Fruit fly (Drosophila melanogaster) whole organism, embryonic: ENCODE results near the gene CG13369.

Source experiments
- Ada2b ChIP-seq: fragments of 200-800 bp; sonication (Bioruptor generic); IDR thresholded peaks from 2 replicates; pipeline ENCODE4 v1.3.6; 2022; ENCODE audit warnings: missing biosample characterization, missing genetic modification characterization
- BEAF-32 ChIP-seq: fragments of 200-800 bp; sonication (Bioruptor generic); optimal IDR thresholded peaks from 3 replicates; lab custom pipeline; 2017; ENCODE audit warnings: missing biosample characterization, missing genetic modification characterization, mild to moderate bottlenecking, moderate library complexity, missing genetic modification reagents
- CG10366 ChIP-seq: fragments of 200-800 bp; sonication (Bioruptor generic); IDR thresholded peaks from 2 replicates; pipeline ENCODE4 v1.3.6; 2022; ENCODE audit warnings: missing biosample characterization, missing genetic modification characterization
- CG10431 ChIP-seq: fragments of 200-800 bp; sonication (Bioruptor generic); optimal IDR thresholded peaks from 3 replicates; lab custom pipeline; 2018; ENCODE audit warnings: missing biosample characterization, mild to moderate bottlenecking, missing genetic modification characterization
- CG11093 ChIP-seq: fragments of 200-800 bp; sonication (Bioruptor generic); IDR thresholded peaks from 3 replicates; pipeline ENCODE4 v1.3.6; 2022; ENCODE audit warnings: missing biosample characterization, missing genetic modification characterization
- CG12942 ChIP-seq: fragments of 200-800 bp; sonication (Bioruptor generic); optimal IDR thresholded peaks from 3 replicates; lab custom pipeline; 2016; ENCODE audit warnings: missing biosample characterization, missing genetic modification characterization
- CG13624 ChIP-seq: fragments of 200-800 bp; sonication (Bioruptor generic); optimal IDR thresholded peaks from 2 replicates; lab custom pipeline; 2016; ENCODE audit warnings: missing biosample characterization, missing genetic modification characterization
- CG14050 ChIP-seq: fragments of 200-800 bp; sonication (Bioruptor generic); IDR thresholded peaks from 3 replicates; pipeline ENCODE4 v1.3.6; 2022; ENCODE audit warnings: missing biosample characterization, missing genetic modification characterization
- CG1602 ChIP-seq: fragments of 200-800 bp; sonication (Bioruptor generic); optimal IDR thresholded peaks from 3 replicates; lab custom pipeline; 2016; ENCODE audit warnings: missing biosample characterization, missing genetic modification characterization
- CG17361 ChIP-seq: fragments of 200-800 bp; sonication (Bioruptor generic); IDR thresholded peaks from 3 replicates; pipeline ENCODE4 v1.3.6; 2022; ENCODE audit warnings: missing biosample characterization, missing genetic modification characterization
- CG17385 ChIP-seq: fragments of 200-800 bp; sonication (Bioruptor generic); optimal IDR thresholded peaks from 3 replicates; lab custom pipeline; 2018; ENCODE audit warnings: missing biosample characterization, mild to moderate bottlenecking, missing genetic modification characterization
- CG1792 ChIP-seq: fragments of 200-800 bp; sonication (Bioruptor generic); optimal IDR thresholded peaks from 2 replicates; lab custom pipeline; 2016; ENCODE audit warnings: missing biosample characterization, missing genetic modification characterization
- CG2129 ChIP-seq: fragments of 200-800 bp; sonication (Bioruptor generic); IDR thresholded peaks from 2 replicates; pipeline ENCODE4 v1.3.6; 2022; ENCODE audit warnings: missing biosample characterization, missing genetic modification characterization; ENCODE audit not compliant: partially characterized antibody
- CG33213 ChIP-seq: fragments of 200-800 bp; sonication (Bioruptor generic); optimal IDR thresholded peaks from 3 replicates; lab custom pipeline; 2016; ENCODE audit warnings: missing biosample characterization, missing genetic modification characterization
- CG4360 ChIP-seq: fragments of 200-800 bp; sonication (Bioruptor generic); IDR thresholded peaks from 2 replicates; pipeline ENCODE4 v1.3.6; 2022; ENCODE audit warnings: missing biosample characterization, missing genetic modification characterization
- CG4424 ChIP-seq: fragments of 200-800 bp; sonication (Bioruptor generic); optimal IDR thresholded peaks from 3 replicates; lab custom pipeline; 2016; ENCODE audit warnings: missing biosample characterization, missing genetic modification characterization
- CG6791 ChIP-seq: fragments of 200-800 bp; sonication (Bioruptor generic); IDR thresholded peaks from 3 replicates; pipeline ENCODE4 v1.3.6; 2022; ENCODE audit warnings: missing biosample characterization, missing genetic modification characterization; ENCODE audit not compliant: partially characterized antibody
- Camta ChIP-seq: fragments of 200-800 bp; sonication (Bioruptor generic); optimal IDR thresholded peaks from 2 replicates; lab custom pipeline; 2016; ENCODE audit warnings: missing biosample characterization, missing genetic modification characterization
- Dek ChIP-seq: fragments of 200-800 bp; sonication (Bioruptor generic); optimal IDR thresholded peaks from 3 replicates; lab custom pipeline; 2019; ENCODE audit warnings: missing biosample characterization, mild to moderate bottlenecking, missing genetic modification characterization, moderate library complexity
- Dref ChIP-seq: fragments of 200-800 bp; sonication (Bioruptor generic); IDR thresholded peaks from 2 replicates; pipeline ENCODE4 v1.3.6; 2022; ENCODE audit warnings: missing biosample characterization, missing genetic modification characterization
- E2f2 ChIP-seq: fragments of 200-800 bp; sonication (Bioruptor generic); IDR thresholded peaks from 2 replicates; pipeline ENCODE4 v1.3.6; 2022; ENCODE audit warnings: missing biosample characterization, missing genetic modification characterization
- Ets65A ChIP-seq: fragments of 200-800 bp; sonication (Bioruptor generic); peaks from one replicate; lab custom pipeline; 2016; ENCODE audit warnings: missing biosample characterization, missing genetic modification characterization
- HLH4C ChIP-seq: fragments of 200-800 bp; sonication (Bioruptor generic); IDR thresholded peaks from 3 replicates; pipeline ENCODE4 v1.3.6; 2022; ENCODE audit warnings: missing biosample characterization, missing genetic modification characterization; ENCODE audit not compliant: partially characterized antibody
- Hr3 ChIP-seq: fragments of 200-800 bp; sonication (Bioruptor generic); optimal IDR thresholded peaks from 3 replicates; lab custom pipeline; 2016; ENCODE audit warnings: missing biosample characterization, missing genetic modification characterization
- MBD-R2 ChIP-seq: fragments of 200-800 bp; sonication (Bioruptor generic); IDR thresholded peaks from 2 replicates; pipeline ENCODE4 v1.3.6; 2022; ENCODE audit warnings: missing biosample characterization, missing genetic modification characterization
- Nf-YC ChIP-seq: fragments of 200-800 bp; optimal IDR thresholded peaks from 3 replicates; lab custom pipeline; 2019; ENCODE audit warnings: missing biosample characterization, mild to moderate bottlenecking, missing genetic modification characterization, moderate library complexity
- Opbp ChIP-seq: fragments of 200-800 bp; sonication (Bioruptor generic); IDR thresholded peaks from 3 replicates; pipeline ENCODE4 v1.3.6; 2022; ENCODE audit warnings: missing biosample characterization, missing genetic modification characterization; ENCODE audit not compliant: partially characterized antibody
- Pdp1 ChIP-seq, 2 experiments: fragments of 200-800 bp; sonication (Bioruptor generic); optimal IDR thresholded peaks; 3 replicates each; lab custom pipeline; 2016; ENCODE audit warnings: missing biosample characterization in 2 of 2, missing genetic modification characterization in 2 of 2, mild to moderate bottlenecking in 1 of 2, moderate library complexity in 1 of 2
- Rx ChIP-seq: fragments of 200-800 bp; sonication (Bioruptor generic); IDR thresholded peaks from 2 replicates; pipeline ENCODE4 v1.3.6; 2022; ENCODE audit warnings: missing biosample characterization, missing genetic modification characterization
- Sox100B ChIP-seq: fragments of 200-800 bp; sonication (Bioruptor generic); optimal IDR thresholded peaks from 3 replicates; lab custom pipeline; 2018; ENCODE audit warnings: missing biosample characterization, mild to moderate bottlenecking, missing genetic modification characterization
- Sry-β ChIP-seq: fragments of 200-800 bp; sonication (Bioruptor generic); optimal IDR thresholded peaks from 2 replicates; lab custom pipeline; 2018; ENCODE audit warnings: missing biosample characterization, mild to moderate bottlenecking, missing genetic modification characterization, moderate library complexity
- Taf1 ChIP-seq: fragments of 200-800 bp; sonication (Bioruptor generic); IDR thresholded peaks from 2 replicates; pipeline ENCODE4 v1.3.6; 2022; ENCODE audit warnings: missing biosample characterization, missing genetic modification characterization
- az2 ChIP-seq: fragments of 200-800 bp; sonication (Bioruptor generic); optimal IDR thresholded peaks from 3 replicates; lab custom pipeline; 2016; ENCODE audit warnings: missing biosample characterization, missing genetic modification characterization
- bbx ChIP-seq: fragments of 200-800 bp; sonication (Bioruptor generic); IDR thresholded peaks from 2 replicates; pipeline ENCODE4 v1.3.6; 2022; ENCODE audit warnings: missing biosample characterization, missing genetic modification characterization; ENCODE audit not compliant: partially characterized antibody
- btn ChIP-seq: fragments of 200-800 bp; sonication (Bioruptor generic); optimal IDR thresholded peaks from 2 replicates; lab custom pipeline; 2016; ENCODE audit warnings: missing biosample characterization, missing genetic modification characterization
- caup ChIP-seq: fragments of 200-800 bp; sonication (Bioruptor generic); optimal IDR thresholded peaks from 3 replicates; lab custom pipeline; 2017; ENCODE audit warnings: missing biosample characterization, mild to moderate bottlenecking, missing genetic modification characterization, moderate library complexity; ENCODE audit not compliant: severe bottlenecking
- chinmo ChIP-seq: fragments of 200-800 bp; sonication (Bioruptor generic); IDR thresholded peaks from 4 replicates; pipeline ENCODE4 v1.3.6; 2022; ENCODE audit warnings: missing biosample characterization, missing genetic modification characterization; ENCODE audit not compliant: partially characterized antibody
- corto ChIP-seq: fragments of 200-800 bp; sonication (Bioruptor generic); optimal IDR thresholded peaks from 2 replicates; lab custom pipeline; 2016; ENCODE audit warnings: missing biosample characterization, mild to moderate bottlenecking, missing genetic modification characterization, moderate library complexity
- grn ChIP-seq: fragments of 200-800 bp; sonication (Bioruptor generic); optimal IDR thresholded peaks from 3 replicates; lab custom pipeline; 2017; ENCODE audit warnings: missing biosample characterization, missing genetic modification characterization
- hkb ChIP-seq, 2 experiments: fragments of 200-800 bp in 1 of 2; fragments of >200 bp in 1 of 2; sonication (Bioruptor generic) in 1 of 2; IDR thresholded peaks in 1 of 2; optimal IDR thresholded peaks in 1 of 2; 2 replicates each; pipeline versions ENCODE4 v1.3.6 to Lab custom; 2017 to 2022; ENCODE audit warnings: missing biosample characterization in 1 of 2, missing genetic modification characterization in 1 of 2
- knrl ChIP-seq: fragments of 200-800 bp; sonication (Bioruptor generic); IDR thresholded peaks from 3 replicates; pipeline ENCODE4 v1.3.6; 2022; ENCODE audit warnings: missing biosample characterization, missing genetic modification characterization; ENCODE audit not compliant: partially characterized antibody
- lilli ChIP-seq: fragments of 200-800 bp; sonication (Bioruptor generic); optimal IDR thresholded peaks from 3 replicates; lab custom pipeline; 2016; ENCODE audit warnings: missing biosample characterization, missing genetic modification characterization
- sd ChIP-seq: fragments of 200-800 bp; sonication (Bioruptor generic); optimal IDR thresholded peaks from 3 replicates; lab custom pipeline; 2018; ENCODE audit warnings: missing biosample characterization, mild to moderate bottlenecking, missing genetic modification characterization, moderate library complexity
- slbo ChIP-seq: fragments of 200-800 bp; sonication (Bioruptor generic); IDR thresholded peaks from 2 replicates; pipeline ENCODE4 v1.3.6; 2022; ENCODE audit warnings: missing biosample characterization, missing genetic modification characterization
- tgo ChIP-seq: fragments of 200-800 bp; sonication (Bioruptor generic); IDR thresholded peaks from 3 replicates; pipeline ENCODE4 v1.3.6; 2022; ENCODE audit warnings: missing biosample characterization, missing genetic modification characterization
- usp ChIP-seq: fragments of >200 bp; optimal IDR thresholded peaks from 2 replicates; lab custom pipeline; 2017; ENCODE audit warnings: missing biosample characterization, missing genetic modification characterization
- zen ChIP-seq: fragments of 200-800 bp; sonication (Bioruptor generic); optimal IDR thresholded peaks from 3 replicates; lab custom pipeline; 2018; ENCODE audit warnings: missing biosample characterization, mild to moderate bottlenecking, missing genetic modification characterization, moderate library complexity

Gene CG13369

DNA sequence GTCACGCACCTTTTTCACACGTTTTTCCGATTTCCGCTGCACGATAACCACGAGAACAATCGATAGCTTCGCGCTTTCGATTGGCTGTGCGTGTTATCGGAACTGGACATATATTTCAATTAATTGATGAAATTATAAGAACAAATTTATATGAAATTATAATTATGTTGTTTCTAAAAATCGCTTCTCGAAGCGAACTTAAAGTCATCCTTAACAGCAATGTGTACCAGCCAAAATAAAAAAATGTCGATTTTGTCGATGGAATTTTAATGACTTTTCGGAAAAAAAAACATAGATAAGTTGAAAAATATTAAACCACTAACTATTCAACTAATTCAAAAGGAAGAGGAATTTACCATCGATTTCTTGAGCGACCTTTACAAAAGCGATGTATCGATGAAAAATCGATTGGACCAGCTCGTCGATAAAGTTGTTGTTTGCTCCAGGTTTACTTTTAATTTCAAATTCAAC lies 1.9 kb downstream of the CG13369 start, which contains the start of the genes CG13364 and Hinfp (continued):
- peak; percentile 82 for TF ChIP-seq bbx (GFP tag; lab: Robert Waterston, UW)
- peak; percentile 49; the same call in 2 of the 3 replicates for TF ChIP-seq knrl (GFP tag; lab: Robert Waterston, UW)
- TF ChIP-seq CG4424 (GFP tag; lab: Kevin White, UChicago) = no peak
- peak; percentile 23 for TF ChIP-seq CG2129 (GFP tag; lab: Robert Waterston, UW)
- peak; percentile 75 for TF ChIP-seq BEAF-32 (GFP tag; lab: Kevin White, UChicago)
- peak; percentile 26; the same call in 1 of the 2 replicates for TF ChIP-seq MBD-R2 (GFP tag; lab: Robert Waterston, UW)
- peak; percentile 13; the same call in 1 of the 2 replicates for TF ChIP-seq CG4360 (GFP tag; lab: Robert Waterston, UW)
- TF ChIP-seq Sox100B (GFP tag; lab: Kevin White, UChicago) = peak; percentile 5
- peak; percentile 80; the same call in 1 of the 4 replicates for TF ChIP-seq chinmo (GFP tag; lab: Robert Waterston, UW)
- peak; percentile 37; the same call in 2 of the 3 replicates for TF ChIP-seq CG17361 (GFP tag; lab: Robert Waterston, UW)
- peak; percentile 66; the same call in 2 of the 3 replicates for TF ChIP-seq Opbp
- TF ChIP-seq sd = peak; percentile 23
- peak; percentile 4 for TF ChIP-seq lilli (GFP tag; lab: Kevin White, UChicago)
- peak; percentile 11; the same call in 1 of the 2 replicates for TF ChIP-seq E2f2 (GFP tag; lab: Robert Waterston, UW)
- no peak for TF ChIP-seq Sry-β (GFP tag; lab: Kevin White, UChicago)
- TF ChIP-seq Camta (GFP tag; lab: Kevin White, UChicago) = no peak
- TF ChIP-seq CG14050 = no peak
- no peak for TF ChIP-seq slbo (GFP tag; lab: Robert Waterston, UW)
- TF ChIP-seq Dref (GFP tag; lab: Robert Waterston, UW) = peak; percentile 69
- peak; percentile 86 for TF ChIP-seq CG6791 (GFP tag; lab: Robert Waterston, UW)

DNA sequence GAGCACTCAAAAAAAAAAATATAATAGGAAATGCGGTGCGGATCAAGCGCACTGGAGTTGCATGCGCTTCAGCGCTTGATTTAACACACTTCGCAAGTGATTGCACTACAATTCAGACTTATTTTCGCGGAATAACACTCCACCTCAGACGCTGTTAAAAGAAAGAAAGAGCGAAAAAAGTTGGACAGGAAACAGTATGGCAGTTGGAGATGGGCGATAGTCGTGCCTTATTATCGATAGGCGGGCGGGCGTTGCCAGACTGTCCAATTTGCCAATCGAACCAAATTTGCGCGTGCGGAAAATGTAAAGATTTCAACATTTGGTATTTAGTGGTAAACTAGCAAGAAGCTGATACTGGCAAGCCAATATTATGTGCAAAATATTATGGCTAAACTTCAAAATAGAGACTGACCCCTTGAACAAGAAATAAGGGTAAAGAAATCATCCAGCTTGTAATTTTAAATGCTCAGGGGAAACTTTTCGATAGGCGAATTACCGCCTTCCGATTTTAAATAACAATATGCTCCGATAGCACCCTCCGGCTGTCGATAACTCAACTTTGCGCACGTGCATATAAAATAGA lies 6.1 kb downstream of the CG13369 start, which contains the start of the genes RpL36 and Mybbp1A:
RpL36 (minus strand) TSS at position 245 of the 583 bp plus-strand sequence.
Mybbp1A (plus strand) TSS at position 535 of the 583 bp plus-strand sequence.
- TF ChIP-seq tgo (GFP tag; lab: Robert Waterston, UW) (peak; percentile 39; the same call in 2 of the 3 replicates), CG12942 (GFP tag; lab: Kevin White, UChicago) (peak; percentile 52), Pdp1 (GFP tag; optimal IDR thresholded peaks at IDR 0.05; lab: Kevin White, UChicago) (peak; percentile 37 to 71), Nf-YC (tag; lab: Kevin White, UChicago) (peak; percentile 41), hkb (optimal IDR thresholded peaks at IDR 0.05; lab: Kevin White, UChicago) (peak; percentile 78), hkb (GFP tag; IDR thresholded peaks at IDR 0.05; lab: Robert Waterston, UW) (0 out of 2 replicates have a peak, but pooled peaks have one; percentile 44), grn (peak; percentile 57), Dref (GFP tag; lab: Robert Waterston, UW) (peak; percentile 91), Hr3 (GFP tag; lab: Kevin White, UChicago) (peak; percentile 56), usp (GFP tag; lab: Kevin White, UChicago) (no peak), CG10431 (GFP tag; lab: Kevin White, UChicago) (peak; percentile 71), CG1792 (GFP tag; lab: Kevin White, UChicago) (peak; percentile 68), caup (GFP tag; lab: Kevin White, UChicago) (peak; percentile 90), CG10366 (GFP tag; lab: Robert Waterston, UW) (peak; percentile 58), zen (tag; lab: Kevin White, UChicago) (peak; percentile 29), sd (no peak), Dek (tag; lab: Kevin White, UChicago) (peak; percentile 41), corto (GFP tag; lab: Kevin White, UChicago) (no peak), CG1602 (GFP tag; lab: Kevin White, UChicago) (peak; percentile 31), Rx (GFP tag; lab: Robert Waterston, UW) (peak; percentile 64), CG13624 (GFP tag; lab: Kevin White, UChicago) (peak; percentile 86), Ada2b (GFP tag; lab: Robert Waterston, UW) (0 out of 2 replicates have a peak, but pooled peaks have one; percentile 16), CG33213 (GFP tag; lab: Kevin White, UChicago) (peak; percentile 82), HLH4C (GFP tag; lab: Robert Waterston, UW) (peak; percentile 92), Ets65A (GFP tag; lab: Kevin White, UChicago) (peak; percentile 98), Taf1 (GFP tag; lab: Robert Waterston, UW) (no peak), btn (peak; percentile 42), az2 (GFP tag; lab: Kevin White, UChicago) (peak; percentile 58), CG11093 (GFP tag; lab: Robert Waterston, UW) (no peak), CG17385 (GFP tag; lab: Kevin White, UChicago) (peak; percentile 64)
